Worm (Caenorhabditis elegans) whole organism, L2 larva: Measurements from ENCODE around the gene srh-148.
"Not testable (repeated sequence)": the region's sequence is repeated elsewhere in the genome, so short reads cannot be mapped to it uniquely, and the experiment has no call there.

ENCODE experiments used
- C34F6.9 ChIP-seq: fragments of 150-350 bp; optimal IDR thresholded peaks from 2 replicates; lab custom pipeline; 2014; ENCODE audit warnings: missing biosample characterization, missing genetic modification characterization
- F13H6.1 ChIP-seq: sonication (generic microtip); optimal IDR thresholded peaks from 2 replicates; lab custom pipeline; 2016; ENCODE audit warnings: missing genetic modification characterization, missing compliant biosample characterization
- R02D3.7 ChIP-seq: fragments of 150-350 bp; optimal IDR thresholded peaks from 2 replicates; lab custom pipeline; 2014; ENCODE audit warnings: missing biosample characterization, missing genetic modification characterization
- Y55F3AM.14 ChIP-seq: fragments of 200-800 bp; sonication (Bioruptor generic); optimal IDR thresholded peaks from 2 replicates; lab custom pipeline; 2018; ENCODE audit warnings: mild to moderate bottlenecking, missing genetic modification characterization, missing compliant biosample characterization
- alr-1 ChIP-seq: fragments of 150-350 bp; optimal IDR thresholded peaks from 2 replicates; lab custom pipeline; 2014; ENCODE audit warnings: missing biosample characterization, missing genetic modification characterization
- aly-2 ChIP-seq: fragments of 150-350 bp; optimal IDR thresholded peaks from 2 replicates; lab custom pipeline; 2014; ENCODE audit warnings: missing biosample characterization, missing genetic modification characterization
- crh-2 ChIP-seq: sonication (generic microtip); optimal IDR thresholded peaks from 2 replicates; lab custom pipeline; 2017; ENCODE audit warnings: missing biosample characterization, missing genetic modification characterization
- egl-27 ChIP-seq: sonication (generic microtip); optimal IDR thresholded peaks from 3 replicates; lab custom pipeline; 2017; ENCODE audit warnings: missing biosample characterization, missing genetic modification reagents, missing genetic modification characterization
- elt-1 ChIP-seq: fragments of 150-350 bp; optimal IDR thresholded peaks from 2 replicates; lab custom pipeline; 2014; ENCODE audit warnings: missing biosample characterization, missing genetic modification characterization
- elt-3 ChIP-seq: sonication (generic microtip); optimal IDR thresholded peaks from 2 replicates; lab custom pipeline; 2017; ENCODE audit warnings: missing biosample characterization, missing genetic modification characterization
- gmeb-1 ChIP-seq: fragments of 150-350 bp; optimal IDR thresholded peaks from 2 replicates; lab custom pipeline; 2014; ENCODE audit warnings: missing biosample characterization, missing genetic modification characterization
- lsy-2 ChIP-seq, 2 experiments: fragments of 150-350 bp in 1 of 2; sonication (generic microtip) in 1 of 2; optimal IDR thresholded peaks; 2 replicates each; lab custom pipeline; 2014 to 2017; ENCODE audit warnings: missing biosample characterization in 2 of 2, missing genetic modification characterization in 2 of 2
- mab-5 ChIP-seq: fragments of 150-350 bp; optimal IDR thresholded peaks from 2 replicates; lab custom pipeline; 2014; ENCODE audit warnings: missing biosample characterization, missing genetic modification characterization
- mbf-1 ChIP-seq: sonication (generic microtip); optimal IDR thresholded peaks from 2 replicates; lab custom pipeline; 2017; ENCODE audit warnings: missing biosample characterization, missing genetic modification characterization
- mdl-1 ChIP-seq, 2 experiments: fragments of 150-350 bp in 1 of 2; sonication (generic microtip) in 1 of 2; optimal IDR thresholded peaks; 2 replicates each; lab custom pipeline; 2017; ENCODE audit warnings: missing biosample characterization in 2 of 2, missing genetic modification characterization in 2 of 2
- nhr-11 ChIP-seq: fragments of 150-350 bp; optimal IDR thresholded peaks from 2 replicates; lab custom pipeline; 2014; ENCODE audit warnings: missing biosample characterization, missing genetic modification characterization
- nhr-129 ChIP-seq: fragments of 150-350 bp; optimal IDR thresholded peaks from 2 replicates; lab custom pipeline; 2014; ENCODE audit warnings: missing biosample characterization, missing genetic modification characterization
- nhr-21 ChIP-seq: fragments of 150-350 bp; optimal IDR thresholded peaks from 2 replicates; lab custom pipeline; 2014; ENCODE audit warnings: missing biosample characterization, missing genetic modification characterization
- nhr-23 ChIP-seq: fragments of 150-350 bp; optimal IDR thresholded peaks from 2 replicates; lab custom pipeline; 2014; ENCODE audit warnings: missing biosample characterization, missing genetic modification reagents, missing genetic modification characterization
- nhr-237 ChIP-seq: fragments of 150-350 bp; optimal IDR thresholded peaks from 2 replicates; lab custom pipeline; 2014; ENCODE audit warnings: missing biosample characterization, missing genetic modification characterization
- nhr-25 ChIP-seq: fragments of 150-350 bp; sonication (generic microtip); optimal IDR thresholded peaks from 3 replicates; lab custom pipeline; 2014; ENCODE audit warnings: missing biosample characterization, missing genetic modification characterization
- nhr-6 ChIP-seq: fragments of 150-350 bp; optimal IDR thresholded peaks from 2 replicates; lab custom pipeline; 2014; ENCODE audit warnings: missing biosample characterization, missing genetic modification characterization
- nhr-77 ChIP-seq: fragments of 150-350 bp; optimal IDR thresholded peaks from 2 replicates; lab custom pipeline; 2014; ENCODE audit warnings: missing biosample characterization, missing genetic modification characterization
- sem-4 ChIP-seq: fragments of 150-350 bp; optimal IDR thresholded peaks from 2 replicates; lab custom pipeline; 2014; ENCODE audit warnings: missing biosample characterization, missing genetic modification reagents, missing genetic modification characterization
- skn-1 ChIP-seq: sonication (generic microtip); optimal IDR thresholded peaks from 2 replicates; lab custom pipeline; 2017; ENCODE audit warnings: missing biosample characterization, missing genetic modification characterization
- sma-9 ChIP-seq, 2 experiments: fragments of 150-350 bp in 1 of 2; sonication (generic microtip) in 1 of 2; optimal IDR thresholded peaks; 2 replicates each; lab custom pipeline; 2014 to 2016; ENCODE audit warnings: missing genetic modification characterization in 2 of 2, mild to moderate bottlenecking in 1 of 2, missing biosample characterization in 1 of 2, missing compliant biosample characterization in 1 of 2, missing genetic modification reagents in 1 of 2, moderate library complexity in 1 of 2
- unc-55 ChIP-seq: fragments of 150-350 bp; sonication (generic microtip); optimal IDR thresholded peaks from 3 replicates; lab custom pipeline; 2014; ENCODE audit warnings: missing biosample characterization, missing genetic modification reagents, missing genetic modification characterization
- zag-1 ChIP-seq: fragments of 150-350 bp; optimal IDR thresholded peaks from 2 replicates; lab custom pipeline; 2014; ENCODE audit warnings: missing biosample characterization, missing genetic modification characterization
- ztf-1 ChIP-seq: fragments of 200-800 bp; sonication (Bioruptor generic); conservative IDR thresholded peaks from 2 replicates; pipeline ENCODE4 v1.3.6; 2022; ENCODE audit warnings: missing genetic modification characterization, missing compliant biosample characterization
- ztf-4 ChIP-seq: fragments of 150-350 bp; optimal IDR thresholded peaks from 2 replicates; lab custom pipeline; 2014; ENCODE audit warnings: missing biosample characterization, missing genetic modification characterization

Gene srh-148

ce11 chrV:15858292-15858691, at the start of gene srh-148:
TSS of gene srh-148 (minus strand) at chrV:15858392.
- no peak for TF ChIP-seq unc-55
- TF ChIP-seq ztf-1 (GFP tag; lab: Robert Waterston, UW), result no peak
- no peak for TF ChIP-seq ztf-4 (tag; lab: Kevin White, UChicago)

ce11 chrV:15905530-15905929, 47.3 kb upstream of the srh-148 start, which contains the start of the genes F35E8.1 and F35E8.2:
TSS of gene F35E8.1 (minus strand) at chrV:15905630.
TSS of gene F35E8.2 (plus strand) at chrV:15905661.
- TF ChIP-seq mbf-1 (tag; lab: Kevin White, UChicago); nhr-77 (tag; lab: Kevin White, UChicago); F13H6.1: not testable (repeated sequence)
- TF ChIP-seq, all 48 proteins: peak for 0; not testable (repeated sequence) for 48

ce11 chrV:15900564-15900963, 42.4 kb upstream of the srh-148 start:
- TF ChIP-seq egl-27 (tag; lab: Kevin White, UChicago), result no peak
- TF ChIP-seq sma-9 (GFP tag; optimal IDR thresholded peaks at IDR 0.05; lab: Kevin White, UChicago), result no peak
- TF ChIP-seq sma-9 (tag; optimal IDR thresholded peaks at IDR 0.05; lab: Kevin White, UChicago), result no peak
- no peak for TF ChIP-seq mab-5
- no peak for TF ChIP-seq mdl-1 (tag; optimal IDR thresholded peaks at IDR 0.05; lab: Kevin White, UChicago)
- no peak for TF ChIP-seq crh-2 (tag; lab: Kevin White, UChicago)
- no peak for TF ChIP-seq nhr-23 (tag; lab: Kevin White, UChicago)
- TF ChIP-seq aly-2 (tag; lab: Kevin White, UChicago), result no peak
- TF ChIP-seq nhr-129, result no peak
- no peak for TF ChIP-seq elt-3 (tag; lab: Kevin White, UChicago)
- TF ChIP-seq alr-1 (tag; lab: Kevin White, UChicago), result no peak
- no peak for TF ChIP-seq Y55F3AM.14 (GFP tag; lab: Kevin White, UChicago)

- TF ChIP-seq nhr-6 (tag; lab: Kevin White, UChicago), result no peak
- no peak for TF ChIP-seq crh-2 (tag; lab: Kevin White, UChicago)
- no peak for TF ChIP-seq aly-2 (tag; lab: Kevin White, UChicago)
- no peak for TF ChIP-seq skn-1 (tag; lab: Kevin White, UChicago)
Measured at ce11 chrV:15899696-15900095, 41.5 kb upstream of the srh-148 start, which contains the start of gene T06C12.14. TSS of gene T06C12.14 (plus strand) at chrV:15899996.

ce11 chrV:15897696-15898095, 39.5 kb upstream of the srh-148 start, which contains the start of gene str-60:
TSS of gene str-60 (plus strand) at chrV:15897996.
- no peak for TF ChIP-seq zag-1 (tag; lab: Kevin White, UChicago)
- TF ChIP-seq nhr-21, result no peak
- TF ChIP-seq nhr-237, result no peak
- no peak for TF ChIP-seq C34F6.9 (tag; lab: Kevin White, UChicago)
- TF ChIP-seq mab-5, result no peak
- no peak for TF ChIP-seq nhr-11 (tag; lab: Kevin White, UChicago)
- TF ChIP-seq, all 48 proteins: peak for 0

ce11 chrV:15896671-15897070, 38.5 kb upstream of the srh-148 start, which contains the start of gene nhr-213:
TSS of gene nhr-213 (minus strand) at chrV:15896771.
- no peak for TF ChIP-seq nhr-25 (tag; lab: Kevin White, UChicago)
- TF ChIP-seq nhr-21, result no peak

- no peak for TF ChIP-seq mab-5
- TF ChIP-seq elt-1 (tag; lab: Kevin White, UChicago), result no peak
- no peak for TF ChIP-seq R02D3.7 (tag; lab: Kevin White, UChicago)
- TF ChIP-seq sem-4 (tag; lab: Kevin White, UChicago), result no peak
- no peak for TF ChIP-seq lsy-2 (tag; optimal IDR thresholded peaks at IDR 0.05; lab: Kevin White, UChicago)
- TF ChIP-seq crh-2 (tag; lab: Kevin White, UChicago), result no peak
- no peak for TF ChIP-seq ztf-4 (tag; lab: Kevin White, UChicago)
- no peak for TF ChIP-seq gmeb-1 (tag; lab: Kevin White, UChicago)
- TF ChIP-seq, all 48 proteins: peak for 0
Measured at ce11 chrV:15892696-15893095, 34.5 kb upstream of the srh-148 start, which contains the start of gene T06C12.11. TSS of gene T06C12.11 (plus strand) at chrV:15892996.
